Fruit fly (Drosophila melanogaster) whole organism, embryonic: ENCODE results near the gene Prosbeta2R2.
A peak's percentile ranks its signal among the peaks of the same experiment; 100 is the strongest.

Experiments
- Atf3 ChIP-seq: fragments of 200-800 bp; sonication (Bioruptor generic); optimal IDR thresholded peaks from 3 replicates; lab custom pipeline; 2016; ENCODE audit warnings: missing biosample characterization, missing genetic modification characterization
- CG10654 ChIP-seq: fragments of 200-800 bp; sonication (Bioruptor generic); optimal IDR thresholded peaks from 2 replicates; lab custom pipeline; 2016; ENCODE audit warnings: missing biosample characterization, missing genetic modification characterization
- CG10959 ChIP-seq: fragments of 200-800 bp; sonication (Bioruptor generic); IDR thresholded peaks from 2 replicates; pipeline ENCODE4 v1.3.6; 2022; ENCODE audit warnings: missing biosample characterization, missing genetic modification characterization
- CG15696 ChIP-seq: fragments of 200-800 bp; sonication (Bioruptor generic); optimal IDR thresholded peaks from 2 replicates; lab custom pipeline; 2019; ENCODE audit warnings: missing biosample characterization, mild to moderate bottlenecking, missing genetic modification characterization, moderate library complexity
- CG17186 ChIP-seq: fragments of 200-800 bp; sonication (Bioruptor generic); optimal IDR thresholded peaks from 3 replicates; lab custom pipeline; 2017; ENCODE audit warnings: missing biosample characterization, missing genetic modification reagents, missing genetic modification characterization
- CG18262 ChIP-seq: fragments of 200-800 bp; optimal IDR thresholded peaks from 3 replicates; lab custom pipeline; 2019; ENCODE audit warnings: missing biosample characterization, mild to moderate bottlenecking, missing genetic modification characterization, moderate library complexity
- CG2712 ChIP-seq: fragments of 200-800 bp; optimal IDR thresholded peaks from 3 replicates; lab custom pipeline; 2019; ENCODE audit warnings: missing biosample characterization, mild to moderate bottlenecking, missing genetic modification characterization, moderate library complexity
- CG31224 ChIP-seq: fragments of 200-800 bp; sonication (Bioruptor generic); IDR thresholded peaks from 2 replicates; pipeline ENCODE4 v1.3.6; 2022; ENCODE audit warnings: missing biosample characterization, missing genetic modification characterization
- CG3995 ChIP-seq: fragments of 200-800 bp; sonication (Bioruptor generic); optimal IDR thresholded peaks from 3 replicates; lab custom pipeline; 2016; ENCODE audit warnings: missing biosample characterization, missing genetic modification characterization
- CG4617 ChIP-seq: fragments of 200-800 bp; sonication (Bioruptor generic); optimal IDR thresholded peaks from 3 replicates; lab custom pipeline; 2016; ENCODE audit warnings: missing biosample characterization, missing genetic modification characterization, borderline replicate concordance
- CG4707 ChIP-seq: fragments of 200-800 bp; sonication (Bioruptor generic); optimal IDR thresholded peaks from 2 replicates; lab custom pipeline; 2018; ENCODE audit warnings: missing biosample characterization, mild to moderate bottlenecking, missing genetic modification characterization, moderate library complexity
- CG8089 ChIP-seq: fragments of 200-800 bp; sonication (Bioruptor generic); optimal IDR thresholded peaks from 3 replicates; lab custom pipeline; 2016; ENCODE audit warnings: missing biosample characterization, missing genetic modification characterization
- Dip3 ChIP-seq: fragments of 200-800 bp; sonication (Bioruptor generic); optimal IDR thresholded peaks from 3 replicates; lab custom pipeline; 2016; ENCODE audit warnings: missing biosample characterization, missing genetic modification characterization
- Doc2 ChIP-seq: fragments of 200-800 bp; sonication (Bioruptor generic); IDR thresholded peaks from 2 replicates; pipeline ENCODE4 v1.3.6; 2022; ENCODE audit warnings: missing biosample characterization, missing genetic modification characterization
- Fer2 ChIP-seq: fragments of 200-800 bp; sonication (Bioruptor generic); optimal IDR thresholded peaks from 2 replicates; lab custom pipeline; 2018; ENCODE audit warnings: missing biosample characterization, mild to moderate bottlenecking, missing genetic modification characterization, moderate library complexity
- Fer3 ChIP-seq: fragments of 200-800 bp; sonication (Bioruptor generic); optimal IDR thresholded peaks from 2 replicates; lab custom pipeline; 2018; ENCODE audit warnings: missing biosample characterization, mild to moderate bottlenecking, missing genetic modification characterization, moderate library complexity
- Hr51 ChIP-seq, 2 experiments: fragments of 200-800 bp; sonication (Bioruptor generic); optimal IDR thresholded peaks; 2 replicates in 1 of 2; 3 replicates in 1 of 2; lab custom pipeline; 2016 to 2018; ENCODE audit warnings: missing biosample characterization in 2 of 2, missing genetic modification characterization in 2 of 2, mild to moderate bottlenecking in 1 of 2, moderate library complexity in 1 of 2
- Lhr ChIP-seq: fragments of 200-800 bp; sonication (Bioruptor generic); optimal IDR thresholded peaks from 3 replicates; lab custom pipeline; 2017; ENCODE audit warnings: mild to moderate bottlenecking, missing biosample characterization, missing genetic modification reagents, missing genetic modification characterization
- Mad ChIP-seq: fragments of 200-800 bp; sonication (Bioruptor generic); optimal IDR thresholded peaks from 2 replicates; lab custom pipeline; 2016; ENCODE audit warnings: missing biosample characterization, missing genetic modification characterization
- Opbp ChIP-seq: fragments of 200-800 bp; sonication (Bioruptor generic); IDR thresholded peaks from 3 replicates; pipeline ENCODE4 v1.3.6; 2022; ENCODE audit warnings: missing biosample characterization, missing genetic modification characterization; ENCODE audit not compliant: partially characterized antibody
- PHDP ChIP-seq: fragments of 200-800 bp; sonication (Bioruptor generic); optimal IDR thresholded peaks from 3 replicates; lab custom pipeline; 2018; ENCODE audit warnings: missing biosample characterization, mild to moderate bottlenecking, missing genetic modification characterization, moderate library complexity
- Ptx1 ChIP-seq: fragments of 200-800 bp; sonication (Bioruptor generic); IDR thresholded peaks from 2 replicates; pipeline ENCODE4 v1.3.6; 2022; ENCODE audit warnings: missing biosample characterization, missing genetic modification characterization
- Sox102F ChIP-seq: fragments of 200-800 bp; sonication (Bioruptor generic); optimal IDR thresholded peaks from 2 replicates; lab custom pipeline; 2018; ENCODE audit warnings: missing biosample characterization, mild to moderate bottlenecking, missing genetic modification characterization, moderate library complexity
- Ssrp ChIP-seq: fragments of 200-800 bp; sonication (Bioruptor generic); optimal IDR thresholded peaks from 2 replicates; lab custom pipeline; 2018; ENCODE audit warnings: missing biosample characterization, mild to moderate bottlenecking, missing genetic modification characterization, moderate library complexity
- Taf1 ChIP-seq: fragments of 200-800 bp; sonication (Bioruptor generic); IDR thresholded peaks from 2 replicates; pipeline ENCODE4 v1.3.6; 2022; ENCODE audit warnings: missing biosample characterization, missing genetic modification characterization
- Trl ChIP-seq, 3 experiments: fragments of >200 bp in 2 of 3; fragments of 200-800 bp in 1 of 3; sonication (Bioruptor generic) in 1 of 3; optimal IDR thresholded peaks; 2 replicates in 1 of 3; 3 replicates in 2 of 3; lab custom pipeline; 2016 to 2017; ENCODE audit warnings: missing biosample characterization in 1 of 3, missing genetic modification characterization in 1 of 3
- Xrp1 ChIP-seq: fragments of 200-800 bp; sonication (Bioruptor generic); IDR thresholded peaks from 2 replicates; pipeline ENCODE4 v1.3.6; 2022; ENCODE audit warnings: missing biosample characterization, missing genetic modification characterization
- ab ChIP-seq: fragments of 200-800 bp; sonication (Bioruptor generic); optimal IDR thresholded peaks from 2 replicates; lab custom pipeline; 2016; ENCODE audit warnings: missing biosample characterization, missing genetic modification characterization
- ase ChIP-seq: fragments of 200-800 bp; sonication (Bioruptor generic); IDR thresholded peaks from 3 replicates; pipeline ENCODE4 v1.3.6; 2022; ENCODE audit warnings: missing biosample characterization, missing genetic modification characterization
- bcd ChIP-seq: fragments of 200-800 bp; sonication (Bioruptor generic); optimal IDR thresholded peaks from 2 replicates; lab custom pipeline; 2017; ENCODE audit warnings: missing biosample characterization, mild to moderate bottlenecking, missing genetic modification characterization
- bowl ChIP-seq: fragments of 200-800 bp; sonication (Bioruptor generic); IDR thresholded peaks from 2 replicates; pipeline ENCODE4 v1.3.6; 2022; ENCODE audit warnings: missing biosample characterization, missing genetic modification characterization
- chm ChIP-seq: fragments of 200-800 bp; sonication (Bioruptor generic); IDR thresholded peaks from 2 replicates; pipeline ENCODE4 v1.3.6; 2022; ENCODE audit warnings: missing biosample characterization, missing genetic modification characterization
- ewg ChIP-seq: fragments of 200-800 bp; sonication (Bioruptor generic); optimal IDR thresholded peaks from 3 replicates; lab custom pipeline; 2017; ENCODE audit warnings: mild to moderate bottlenecking, missing biosample characterization, missing genetic modification reagents, missing genetic modification characterization
- eyg ChIP-seq: fragments of 200-800 bp; sonication (Bioruptor generic); optimal IDR thresholded peaks from 3 replicates; lab custom pipeline; 2016; ENCODE audit warnings: missing biosample characterization, missing genetic modification characterization
- grau ChIP-seq: fragments of 200-800 bp; optimal IDR thresholded peaks from 3 replicates; lab custom pipeline; 2019; ENCODE audit warnings: missing biosample characterization, mild to moderate bottlenecking, missing genetic modification characterization, moderate library complexity
- insv ChIP-seq, 2 experiments: fragments of 200-800 bp; sonication (Bioruptor generic); optimal IDR thresholded peaks; 3 replicates each; lab custom pipeline; 2016 to 2018; ENCODE audit warnings: missing biosample characterization in 2 of 2, missing genetic modification characterization in 2 of 2
- lola ChIP-seq, 3 experiments: fragments of >200 bp in 2 of 3; fragments of 200-800 bp in 1 of 3; sonication (Bioruptor generic) in 1 of 3; optimal IDR thresholded peaks; 2 replicates each; lab custom pipeline; 2017 to 2019; ENCODE audit warnings: missing biosample characterization in 3 of 3, missing genetic modification characterization in 3 of 3, mild to moderate bottlenecking in 1 of 3, moderate library complexity in 1 of 3
- nerfin-1 ChIP-seq: fragments of 200-800 bp; sonication (Bioruptor generic); optimal IDR thresholded peaks from 3 replicates; lab custom pipeline; 2019; ENCODE audit warnings: missing biosample characterization, mild to moderate bottlenecking, missing genetic modification characterization, moderate library complexity
- nerfin-2 ChIP-seq: fragments of 200-800 bp; sonication (Bioruptor generic); IDR thresholded peaks from 2 replicates; pipeline ENCODE4 v1.3.6; 2022; ENCODE audit warnings: missing biosample characterization, missing genetic modification characterization; ENCODE audit not compliant: partially characterized antibody
- oc ChIP-seq: fragments of 200-800 bp; sonication (Bioruptor generic); optimal IDR thresholded peaks from 2 replicates; lab custom pipeline; 2018; ENCODE audit warnings: missing biosample characterization, mild to moderate bottlenecking, missing genetic modification characterization, moderate library complexity
- peb ChIP-seq: fragments of 200-800 bp; sonication (Bioruptor generic); IDR thresholded peaks from 2 replicates; pipeline ENCODE4 v1.3.6; 2022; ENCODE audit warnings: missing biosample characterization, missing genetic modification characterization
- phol ChIP-seq: fragments of 200-800 bp; sonication (Bioruptor generic); optimal IDR thresholded peaks from 3 replicates; lab custom pipeline; 2018; ENCODE audit warnings: missing biosample characterization, mild to moderate bottlenecking, missing genetic modification characterization, moderate library complexity
- pita ChIP-seq: fragments of 200-800 bp; sonication (Bioruptor generic); optimal IDR thresholded peaks from 2 replicates; lab custom pipeline; 2017; ENCODE audit warnings: missing biosample characterization, mild to moderate bottlenecking, missing genetic modification characterization
- ranshi ChIP-seq: fragments of 200-800 bp; sonication (Bioruptor generic); IDR thresholded peaks from 2 replicates; pipeline ENCODE4 v1.3.6; 2022; ENCODE audit warnings: missing biosample characterization, missing genetic modification characterization
- sens-2 ChIP-seq: fragments of 200-800 bp; sonication (Bioruptor generic); IDR thresholded peaks from 2 replicates; pipeline ENCODE4 v1.3.6; 2022; ENCODE audit warnings: missing biosample characterization, missing genetic modification characterization
- sisA ChIP-seq: fragments of 200-800 bp; sonication (Bioruptor generic); IDR thresholded peaks from 2 replicates; pipeline ENCODE4 v1.3.6; 2022; ENCODE audit warnings: missing biosample characterization, missing genetic modification characterization
- sob ChIP-seq: fragments of 200-800 bp; sonication (Bioruptor generic); IDR thresholded peaks from 2 replicates; pipeline ENCODE4 v1.3.6; 2022; ENCODE audit warnings: missing biosample characterization, missing genetic modification characterization
- sug ChIP-seq: fragments of 200-800 bp; optimal IDR thresholded peaks from 2 replicates; lab custom pipeline; 2019; ENCODE audit warnings: missing biosample characterization, mild to moderate bottlenecking, missing genetic modification characterization, moderate library complexity
- zfh2 ChIP-seq: fragments of 200-800 bp; sonication (Bioruptor generic); optimal IDR thresholded peaks from 2 replicates; lab custom pipeline; 2016; ENCODE audit warnings: missing biosample characterization, missing genetic modification characterization

Prosbeta2R2 gene

DNA sequence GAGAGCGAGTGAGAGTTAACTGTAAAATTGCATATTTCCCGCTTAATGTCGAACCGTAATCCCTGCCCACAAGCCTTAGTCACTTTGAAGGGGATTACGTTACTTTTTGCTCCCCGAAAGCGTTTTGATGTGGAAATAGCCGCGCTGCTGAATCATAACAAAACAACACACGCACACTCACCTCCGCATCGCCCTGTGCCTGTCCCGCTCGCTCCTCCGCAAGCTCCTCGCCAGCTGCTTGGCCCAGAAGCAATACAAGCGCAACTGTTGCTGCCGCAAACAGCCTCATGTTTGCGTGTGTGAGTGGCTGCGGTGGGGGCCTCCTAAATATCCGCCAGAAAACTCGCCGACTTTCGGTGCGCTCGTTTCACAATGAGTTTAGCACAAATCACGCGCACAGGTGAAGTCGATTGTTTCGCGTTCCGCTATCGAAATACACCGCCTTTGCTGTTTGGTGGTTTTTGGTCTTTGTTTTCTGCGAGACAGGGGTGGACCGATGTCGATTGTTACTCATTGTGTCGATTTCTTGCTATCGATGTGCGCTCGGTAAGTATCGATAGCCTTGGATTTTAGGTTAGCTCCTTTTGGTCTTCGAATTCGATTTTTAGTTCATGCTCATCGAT is 32.0 kb upstream of the Prosbeta2R2 start, which contains the start of gene CtsF (continued):
- no peak for TF ChIP-seq Fer2
- TF ChIP-seq ab (GFP tag; lab: Kevin White, UChicago): no peak
- no peak for TF ChIP-seq Dip3 (GFP tag; lab: Kevin White, UChicago)
- TF ChIP-seq lola (GFP tag; optimal IDR thresholded peaks at IDR 0.05; lab: Kevin White, UChicago): no peak
- TF ChIP-seq sisA (GFP tag; lab: Robert Waterston, UW): no peak
- peak; percentile 60 to 69 for TF ChIP-seq Hr51 (GFP tag; optimal IDR thresholded peaks at IDR 0.05; lab: Kevin White, UChicago)
- no peak for TF ChIP-seq CG18262 (tag; lab: Kevin White, UChicago)
- TF ChIP-seq Xrp1 (GFP tag; lab: Robert Waterston, UW): no peak
- no peak for TF ChIP-seq CG10654 (GFP tag; lab: Kevin White, UChicago)
- TF ChIP-seq ranshi (GFP tag; lab: Robert Waterston, UW): no peak; the same call in 1 of the 2 replicates
- peak; percentile 59; the same call in 1 of the 2 replicates for TF ChIP-seq chm (GFP tag; lab: Robert Waterston, UW)
- no peak for TF ChIP-seq Ptx1 (GFP tag; lab: Robert Waterston, UW)
- TF ChIP-seq CG4707: no peak
- TF ChIP-seq ewg: peak; percentile 4
- peak; percentile 100 for TF ChIP-seq nerfin-2
- no peak for TF ChIP-seq sens-2 (GFP tag; lab: Robert Waterston, UW)
- no peak for TF ChIP-seq CG15696 (tag; lab: Kevin White, UChicago)
- TF ChIP-seq grau (tag; lab: Kevin White, UChicago): peak; percentile 19
- peak; percentile 38 for TF ChIP-seq CG2712 (tag; lab: Kevin White, UChicago)
- no peak for TF ChIP-seq CG3995
- TF ChIP-seq Atf3 (GFP tag; lab: Kevin White, UChicago): no peak
- TF ChIP-seq CG8089 (GFP tag; lab: Kevin White, UChicago): no peak
- peak in 1 of 2 experiments; percentile 37 for TF ChIP-seq Trl (optimal IDR thresholded peaks at IDR 0.05; lab: Kevin White, UChicago)
- no peak for TF ChIP-seq Trl (GFP tag; optimal IDR thresholded peaks at IDR 0.05; lab: Kevin White, UChicago)
- no peak for TF ChIP-seq oc
- TF ChIP-seq ase: no peak
- peak; percentile 7 for TF ChIP-seq Sox102F (GFP tag; lab: Kevin White, UChicago)
- TF ChIP-seq PHDP (tag; lab: Kevin White, UChicago): no peak
- TF ChIP-seq pita (GFP tag; lab: Kevin White, UChicago): no peak
- no peak for TF ChIP-seq zfh2 (GFP tag; lab: Kevin White, UChicago)
- no peak for TF ChIP-seq bowl (GFP tag; lab: Robert Waterston, UW)
- no peak for TF ChIP-seq Mad (GFP tag; lab: Kevin White, UChicago)
- no peak for TF ChIP-seq Doc2 (GFP tag; lab: Robert Waterston, UW)
- no peak for TF ChIP-seq CG31224
- TF ChIP-seq Taf1 (GFP tag; lab: Robert Waterston, UW): no peak
- peak; percentile 70 for TF ChIP-seq CG17186 (GFP tag; lab: Kevin White, UChicago)
- TF ChIP-seq nerfin-1 (tag; lab: Kevin White, UChicago): peak; percentile 14
- TF ChIP-seq CG4617 (GFP tag; lab: Kevin White, UChicago): peak; percentile 57
- TF ChIP-seq eyg (GFP tag; lab: Kevin White, UChicago): no peak
- TF ChIP-seq Fer3 (tag; lab: Kevin White, UChicago): no peak
- TF ChIP-seq sug: peak; percentile 69
- TF ChIP-seq CG10959 (GFP tag; lab: Robert Waterston, UW): no peak
- TF ChIP-seq Ssrp (tag; lab: Kevin White, UChicago): no peak
- no peak for TF ChIP-seq insv (GFP tag; optimal IDR thresholded peaks at IDR 0.05; lab: Kevin White, UChicago)
- TF ChIP-seq peb (GFP tag; lab: Robert Waterston, UW): no peak
- peak; percentile 1 for TF ChIP-seq phol
- TF ChIP-seq bcd (GFP tag; lab: Kevin White, UChicago): no peak
- TF ChIP-seq sob (GFP tag; lab: Robert Waterston, UW): 0 out of 2 replicates have a peak, but pooled peaks have one; percentile 42
- TF ChIP-seq Opbp (GFP tag; lab: Robert Waterston, UW): peak; percentile 99
- TF ChIP-seq Lhr (GFP tag; lab: Kevin White, UChicago): peak; percentile 14
